Worm (Caenorhabditis elegans) whole organism, L1 larva: ENCODE results near the gene T17H7.7.

Source experiments
- aly-2 ChIP-seq: fragments of 150-350 bp; optimal IDR thresholded peaks from 2 replicates; lab custom pipeline; 2014; ENCODE audit warnings: missing biosample characterization, missing genetic modification characterization
- efl-1 ChIP-seq, 4 experiments: fragments of 150-350 bp; optimal IDR thresholded peaks in 3 of 4; peaks in 1 of 4; 1 replicate in 1 of 4; 2 replicates in 3 of 4; lab custom pipeline; 2014; ENCODE audit warnings: missing biosample characterization in 2 of 4, missing genetic modification characterization in 2 of 4, missing genetic modification reagents in 2 of 4
- nhr-237 ChIP-seq: fragments of 150-350 bp; optimal IDR thresholded peaks from 2 replicates; lab custom pipeline; 2014; ENCODE audit warnings: missing biosample characterization, missing genetic modification characterization
- skn-1 ChIP-seq: fragments of 150-350 bp; optimal IDR thresholded peaks from 2 replicates; lab custom pipeline; 2014; ENCODE audit warnings: missing biosample characterization, missing genetic modification characterization
- ztf-11 ChIP-seq, 2 experiments: sonication (generic microtip); optimal IDR thresholded peaks; 2 replicates each; lab custom pipeline; 2016 to 2017; ENCODE audit warnings: missing genetic modification characterization in 2 of 2, missing biosample characterization in 1 of 2, missing compliant biosample characterization in 1 of 2

- no peak for TF ChIP-seq skn-1 (tag; lab: Kevin White, UChicago)
- TF ChIP-seq efl-1 (optimal IDR thresholded peaks at IDR 0.05; lab: Kevin White, UChicago) = no peak
- no peak for TF ChIP-seq efl-1 (GFP tag; optimal IDR thresholded peaks at IDR 0.05 in 1 of 2; lab: Kevin White, UChicago)
- no peak for TF ChIP-seq aly-2
- no peak for TF ChIP-seq nhr-237 (tag; lab: Kevin White, UChicago)
- no peak for TF ChIP-seq ztf-11 (tag; optimal IDR thresholded peaks at IDR 0.05; lab: Kevin White, UChicago)
Observed at ce11 chrIII:764884-765283, 7.0 kb upstream of the T17H7.7 start, which contains the start of gene ptl-1.
